Fruit fly (Drosophila melanogaster) whole organism, embryonic: ENCODE results near the gene spz3.
A peak's percentile ranks its signal among the peaks of the same experiment; 100 is the strongest.

Experiments used
- Antp ChIP-seq: fragments of 200-800 bp; sonication (Bioruptor generic); optimal IDR thresholded peaks from 3 replicates; lab custom pipeline; 2016; ENCODE audit warnings: missing biosample characterization, missing genetic modification characterization
- Atf6 ChIP-seq: fragments of 200-800 bp; sonication (Bioruptor generic); IDR thresholded peaks from 2 replicates; pipeline ENCODE4 v1.3.6; 2022; ENCODE audit warnings: missing biosample characterization, missing genetic modification characterization
- CG10543 ChIP-seq: fragments of 200-800 bp; sonication (Bioruptor generic); optimal IDR thresholded peaks from 3 replicates; lab custom pipeline; 2017; ENCODE audit warnings: missing biosample characterization, mild to moderate bottlenecking, missing genetic modification characterization, moderate library complexity
- CG12071 ChIP-seq: fragments of 200-800 bp; sonication (Bioruptor generic); optimal IDR thresholded peaks from 3 replicates; lab custom pipeline; 2018; ENCODE audit warnings: missing biosample characterization, mild to moderate bottlenecking, missing genetic modification characterization
- CG12299 ChIP-seq: fragments of 200-800 bp; sonication (Bioruptor generic); optimal IDR thresholded peaks from 2 replicates; lab custom pipeline; 2018; ENCODE audit warnings: missing biosample characterization, mild to moderate bottlenecking, missing genetic modification characterization
- CG13296 ChIP-seq: fragments of 200-800 bp; sonication (Bioruptor generic); optimal IDR thresholded peaks from 3 replicates; lab custom pipeline; 2018; ENCODE audit warnings: missing biosample characterization, mild to moderate bottlenecking, missing genetic modification characterization
- CG14014 ChIP-seq: fragments of 200-800 bp; sonication (Bioruptor generic); IDR thresholded peaks from 2 replicates; pipeline ENCODE4 v1.3.6; 2022; ENCODE audit warnings: missing biosample characterization, missing genetic modification characterization
- CG15269 ChIP-seq: fragments of 200-800 bp; sonication (Bioruptor generic); optimal IDR thresholded peaks from 2 replicates; lab custom pipeline; 2018; ENCODE audit warnings: missing biosample characterization, mild to moderate bottlenecking, missing genetic modification characterization, moderate library complexity
- CG1529 ChIP-seq: fragments of 200-800 bp; sonication (Bioruptor generic); optimal IDR thresholded peaks from 3 replicates; lab custom pipeline; 2018; ENCODE audit warnings: missing biosample characterization, missing genetic modification characterization
- CG15479 ChIP-seq: fragments of 200-800 bp; sonication (Bioruptor generic); optimal IDR thresholded peaks from 3 replicates; lab custom pipeline; 2019; ENCODE audit warnings: missing biosample characterization, mild to moderate bottlenecking, missing genetic modification characterization, moderate library complexity
- CG17186 ChIP-seq: fragments of 200-800 bp; sonication (Bioruptor generic); optimal IDR thresholded peaks from 3 replicates; lab custom pipeline; 2017; ENCODE audit warnings: missing biosample characterization, missing genetic modification reagents, missing genetic modification characterization
- CG32767 ChIP-seq: fragments of 200-800 bp; sonication (Bioruptor generic); IDR thresholded peaks from 2 replicates; pipeline ENCODE4 v1.3.6; 2022; ENCODE audit warnings: missing biosample characterization, missing genetic modification characterization
- CG34224 ChIP-seq: fragments of 200-800 bp; sonication (Bioruptor generic); IDR thresholded peaks from 3 replicates; pipeline ENCODE4 v1.3.6; 2022; ENCODE audit warnings: missing biosample characterization, missing genetic modification characterization; ENCODE audit not compliant: partially characterized antibody
- CG6254 ChIP-seq: fragments of 200-800 bp; sonication (Bioruptor generic); optimal IDR thresholded peaks from 3 replicates; lab custom pipeline; 2017; ENCODE audit warnings: mild to moderate bottlenecking, missing biosample characterization, missing genetic modification reagents, missing genetic modification characterization
- CG6689 ChIP-seq: fragments of 200-800 bp; sonication (Bioruptor generic); IDR thresholded peaks from 2 replicates; pipeline ENCODE4 v1.3.6; 2022; ENCODE audit warnings: missing biosample characterization, missing genetic modification characterization
- CG8281 ChIP-seq: fragments of 200-800 bp; sonication (Bioruptor generic); optimal IDR thresholded peaks from 2 replicates; lab custom pipeline; 2018; ENCODE audit warnings: missing biosample characterization, mild to moderate bottlenecking, missing genetic modification characterization, moderate library complexity
- CG9437 ChIP-seq: fragments of 200-800 bp; sonication (Bioruptor generic); optimal IDR thresholded peaks from 2 replicates; lab custom pipeline; 2018; ENCODE audit warnings: missing biosample characterization, mild to moderate bottlenecking, missing genetic modification characterization
- CG9609 ChIP-seq: fragments of 200-800 bp; sonication (Bioruptor generic); optimal IDR thresholded peaks from 3 replicates; lab custom pipeline; 2016; ENCODE audit warnings: missing biosample characterization, missing genetic modification characterization
- CTCF ChIP-seq: fragments of 200-800 bp; sonication (Bioruptor generic); optimal IDR thresholded peaks from 2 replicates; lab custom pipeline; 2017; ENCODE audit warnings: missing biosample characterization, mild to moderate bottlenecking, missing genetic modification characterization, moderate library complexity
- CkIIα-i1 ChIP-seq: fragments of 200-800 bp; sonication (Bioruptor generic); IDR thresholded peaks from 2 replicates; pipeline ENCODE4 v1.3.6; 2022; ENCODE audit warnings: missing biosample characterization, missing genetic modification characterization
- Dad ChIP-seq: fragments of 200-800 bp; sonication (Bioruptor generic); optimal IDR thresholded peaks from 3 replicates; lab custom pipeline; 2016; ENCODE audit warnings: missing biosample characterization, missing genetic modification characterization
- Dip2 ChIP-seq: fragments of 200-800 bp; sonication (Bioruptor generic); IDR thresholded peaks from 2 replicates; pipeline ENCODE4 v1.3.6; 2022; ENCODE audit warnings: missing biosample characterization, missing genetic modification characterization
- E2f2 ChIP-seq: fragments of 200-800 bp; sonication (Bioruptor generic); IDR thresholded peaks from 2 replicates; pipeline ENCODE4 v1.3.6; 2022; ENCODE audit warnings: missing biosample characterization, missing genetic modification characterization
- ERR ChIP-seq: fragments of 200-800 bp; sonication (Bioruptor generic); optimal IDR thresholded peaks from 2 replicates; lab custom pipeline; 2016; ENCODE audit warnings: missing biosample characterization, missing genetic modification characterization
- Jarid2 ChIP-seq: fragments of 200-800 bp; sonication (Bioruptor generic); optimal IDR thresholded peaks from 3 replicates; lab custom pipeline; 2017; ENCODE audit warnings: mild to moderate bottlenecking, missing biosample characterization, missing genetic modification reagents, missing genetic modification characterization
- Lim3 ChIP-seq: fragments of 200-800 bp; sonication (Bioruptor generic); IDR thresholded peaks from 2 replicates; pipeline ENCODE4 v1.3.6; 2022; ENCODE audit warnings: missing biosample characterization, missing genetic modification characterization
- Med ChIP-seq: fragments of 200-800 bp; sonication (Bioruptor generic); peaks from one replicate; lab custom pipeline; 2016; ENCODE audit warnings: missing biosample characterization, missing genetic modification characterization, mild to moderate bottlenecking, inconsistent platforms, moderate library complexity
- PHDP ChIP-seq: fragments of 200-800 bp; sonication (Bioruptor generic); optimal IDR thresholded peaks from 3 replicates; lab custom pipeline; 2018; ENCODE audit warnings: missing biosample characterization, mild to moderate bottlenecking, missing genetic modification characterization, moderate library complexity
- Ptx1 ChIP-seq: fragments of 200-800 bp; sonication (Bioruptor generic); IDR thresholded peaks from 2 replicates; pipeline ENCODE4 v1.3.6; 2022; ENCODE audit warnings: missing biosample characterization, missing genetic modification characterization
- Side ChIP-seq: fragments of 200-800 bp; sonication (Bioruptor generic); optimal IDR thresholded peaks from 2 replicates; lab custom pipeline; 2016; ENCODE audit warnings: missing biosample characterization, missing genetic modification characterization
- Six4 ChIP-seq: fragments of 200-800 bp; sonication (Bioruptor generic); optimal IDR thresholded peaks from 2 replicates; lab custom pipeline; 2016; ENCODE audit warnings: missing biosample characterization, missing genetic modification characterization
- Spps ChIP-seq: fragments of 200-800 bp; sonication (Bioruptor generic); optimal IDR thresholded peaks from 2 replicates; lab custom pipeline; 2018; ENCODE audit warnings: missing biosample characterization, mild to moderate bottlenecking, missing genetic modification characterization
- TFAM ChIP-seq: fragments of 200-800 bp; sonication (Bioruptor generic); optimal IDR thresholded peaks from 2 replicates; lab custom pipeline; 2017; ENCODE audit warnings: missing biosample characterization, missing genetic modification characterization, inconsistent platforms
- Taf1 ChIP-seq: fragments of 200-800 bp; sonication (Bioruptor generic); IDR thresholded peaks from 2 replicates; pipeline ENCODE4 v1.3.6; 2022; ENCODE audit warnings: missing biosample characterization, missing genetic modification characterization
- Trl ChIP-seq, 3 experiments: fragments of >200 bp in 2 of 3; fragments of 200-800 bp in 1 of 3; sonication (Bioruptor generic) in 1 of 3; optimal IDR thresholded peaks; 2 replicates in 1 of 3; 3 replicates in 2 of 3; lab custom pipeline; 2016 to 2017; ENCODE audit warnings: missing biosample characterization in 1 of 3, missing genetic modification characterization in 1 of 3
- bowl ChIP-seq: fragments of 200-800 bp; sonication (Bioruptor generic); IDR thresholded peaks from 2 replicates; pipeline ENCODE4 v1.3.6; 2022; ENCODE audit warnings: missing biosample characterization, missing genetic modification characterization
- crol ChIP-seq: fragments of 200-800 bp; sonication (Bioruptor generic); IDR thresholded peaks from 2 replicates; pipeline ENCODE4 v1.3.6; 2022; ENCODE audit warnings: missing biosample characterization, missing genetic modification characterization
- dmrt99B ChIP-seq: fragments of 200-800 bp; sonication (Bioruptor generic); optimal IDR thresholded peaks from 2 replicates; lab custom pipeline; 2018; ENCODE audit warnings: missing biosample characterization, mild to moderate bottlenecking, missing genetic modification characterization, moderate library complexity
- exex ChIP-seq: fragments of 200-800 bp; sonication (Bioruptor generic); optimal IDR thresholded peaks from 4 replicates; lab custom pipeline; 2018; ENCODE audit warnings: missing biosample characterization, mild to moderate bottlenecking, missing genetic modification characterization, moderate library complexity
- fd64A ChIP-seq: fragments of 200-800 bp; sonication (Bioruptor generic); optimal IDR thresholded peaks from 3 replicates; lab custom pipeline; 2018; ENCODE audit warnings: missing biosample characterization, mild to moderate bottlenecking, missing genetic modification characterization
- ftz-f1 ChIP-seq: fragments of 200-800 bp; sonication (Bioruptor generic); optimal IDR thresholded peaks from 2 replicates; lab custom pipeline; 2016; ENCODE audit warnings: missing biosample characterization, missing genetic modification characterization
- gem ChIP-seq: fragments of 200-800 bp; sonication (Bioruptor generic); optimal IDR thresholded peaks from 2 replicates; lab custom pipeline; 2019; ENCODE audit warnings: missing biosample characterization, mild to moderate bottlenecking, missing genetic modification characterization, moderate library complexity
- gsb-n ChIP-seq: fragments of 200-800 bp; sonication (Bioruptor generic); optimal IDR thresholded peaks from 3 replicates; lab custom pipeline; 2018; ENCODE audit warnings: missing biosample characterization, mild to moderate bottlenecking, missing genetic modification characterization
- her ChIP-seq: fragments of 200-800 bp; sonication (Bioruptor generic); optimal IDR thresholded peaks from 2 replicates; lab custom pipeline; 2016; ENCODE audit warnings: missing biosample characterization, missing genetic modification characterization
- jigr1 ChIP-seq: fragments of 200-800 bp; sonication (Bioruptor generic); IDR thresholded peaks from 3 replicates; pipeline ENCODE4 v1.3.6; 2022; ENCODE audit warnings: missing biosample characterization, missing genetic modification characterization
- mirr ChIP-seq: fragments of 200-800 bp; sonication (Bioruptor generic); optimal IDR thresholded peaks from 3 replicates; lab custom pipeline; 2018; ENCODE audit warnings: missing biosample characterization, mild to moderate bottlenecking, missing genetic modification characterization
- p53 ChIP-seq: fragments of 200-800 bp; sonication (Bioruptor generic); optimal IDR thresholded peaks from 2 replicates; lab custom pipeline; 2016; ENCODE audit warnings: missing biosample characterization, missing genetic modification characterization
- ranshi ChIP-seq: fragments of 200-800 bp; sonication (Bioruptor generic); IDR thresholded peaks from 2 replicates; pipeline ENCODE4 v1.3.6; 2022; ENCODE audit warnings: missing biosample characterization, missing genetic modification characterization
- repo ChIP-seq: fragments of 200-800 bp; sonication (Bioruptor generic); optimal IDR thresholded peaks from 2 replicates; lab custom pipeline; 2016; ENCODE audit warnings: missing biosample characterization, missing genetic modification characterization
- run ChIP-seq: fragments of 200-800 bp; sonication (Bioruptor generic); optimal IDR thresholded peaks from 3 replicates; lab custom pipeline; 2018; ENCODE audit warnings: missing biosample characterization, mild to moderate bottlenecking, missing genetic modification characterization
- sim ChIP-seq: fragments of 200-800 bp; sonication (Bioruptor generic); IDR thresholded peaks from 2 replicates; pipeline ENCODE4 v1.3.6; 2022; ENCODE audit warnings: missing biosample characterization, missing genetic modification characterization
- tgo ChIP-seq: fragments of 200-800 bp; sonication (Bioruptor generic); IDR thresholded peaks from 3 replicates; pipeline ENCODE4 v1.3.6; 2022; ENCODE audit warnings: missing biosample characterization, missing genetic modification characterization
- zen ChIP-seq: fragments of 200-800 bp; sonication (Bioruptor generic); optimal IDR thresholded peaks from 3 replicates; lab custom pipeline; 2018; ENCODE audit warnings: missing biosample characterization, mild to moderate bottlenecking, missing genetic modification characterization, moderate library complexity

The spz3 gene

dm6 chr2L:7875676-7876075 lies 3.7 kb downstream of the spz3 start (continued):
- TF ChIP-seq CG32767 (GFP tag; lab: Robert Waterston, UW) (no peak), CG9437 (GFP tag; lab: Kevin White, UChicago) (no peak), dmrt99B (tag; lab: Kevin White, UChicago) (no peak), CG34224 (GFP tag; lab: Robert Waterston, UW) (no peak), Dip2 (no peak), Med (peak; percentile 52), CG15269 (tag; lab: Kevin White, UChicago) (peak; percentile 15), ftz-f1 (GFP tag; lab: Kevin White, UChicago) (no peak), gsb-n (tag; lab: Kevin White, UChicago) (no peak), CG15479 (no peak), run (tag; lab: Kevin White, UChicago) (no peak), CG6254 (GFP tag; lab: Kevin White, UChicago) (no peak), jigr1 (GFP tag; lab: Robert Waterston, UW) (no peak), Atf6 (GFP tag; lab: Robert Waterston, UW) (peak; percentile 69), her (GFP tag; lab: Kevin White, UChicago) (no peak), PHDP (tag; lab: Kevin White, UChicago) (peak; percentile 16), CG10543 (no peak), Taf1 (GFP tag; lab: Robert Waterston, UW) (no peak), Trl (optimal IDR thresholded peaks at IDR 0.05; lab: Kevin White, UChicago) (no peak), Trl (GFP tag; optimal IDR thresholded peaks at IDR 0.05; lab: Kevin White, UChicago) (no peak), Spps (tag; lab: Kevin White, UChicago) (no peak), CkIIα-i1 (GFP tag; lab: Robert Waterston, UW) (no peak), crol (GFP tag; lab: Robert Waterston, UW) (no peak), CTCF (GFP tag; lab: Kevin White, UChicago) (no peak), Dad (GFP tag; lab: Kevin White, UChicago) (no peak), gem (tag; lab: Kevin White, UChicago) (peak; percentile 43), ranshi (GFP tag; lab: Robert Waterston, UW) (peak; percentile 51; the same call in 1 of the 2 replicates), Jarid2 (GFP tag; lab: Kevin White, UChicago) (no peak), ERR (GFP tag; lab: Kevin White, UChicago) (no peak), CG14014 (0 out of 2 replicates have a peak, but pooled peaks have one; percentile 34), Lim3 (GFP tag; lab: Robert Waterston, UW) (no peak), CG9609 (GFP tag; lab: Kevin White, UChicago) (no peak), CG17186 (no peak), CG8281 (no peak), Six4 (GFP tag; lab: Kevin White, UChicago) (no peak), TFAM (GFP tag; lab: Kevin White, UChicago) (no peak), E2f2 (GFP tag; lab: Robert Waterston, UW) (no peak), tgo (GFP tag; lab: Robert Waterston, UW) (0 out of 3 replicates have a peak, but pooled peaks have one; percentile 19), Side (GFP tag; lab: Kevin White, UChicago) (no peak), CG13296 (GFP tag; lab: Kevin White, UChicago) (no peak), p53 (GFP tag; lab: Kevin White, UChicago) (no peak), bowl (GFP tag; lab: Robert Waterston, UW) (no peak), mirr (GFP tag; lab: Kevin White, UChicago) (no peak), Antp (GFP tag; lab: Kevin White, UChicago) (no peak), repo (GFP tag; lab: Kevin White, UChicago) (no peak), CG6689 (GFP tag; lab: Robert Waterston, UW) (peak; percentile 32; the same call in 1 of the 2 replicates), exex (tag; lab: Kevin White, UChicago) (no peak), CG1529 (GFP tag; lab: Kevin White, UChicago) (no peak), CG12071 (no peak), sim (GFP tag; lab: Robert Waterston, UW) (no peak), CG12299 (tag; lab: Kevin White, UChicago) (no peak), zen (no peak), fd64A (no peak), Ptx1 (GFP tag; lab: Robert Waterston, UW) (no peak)
